Fruit fly (Drosophila melanogaster) whole organism, larva: ENCODE data around the gene Uba4.

Experiments
- noc ChIP-seq: fragments of 200-800 bp; sonication (Bioruptor generic); optimal IDR thresholded peaks from 3 replicates; lab custom pipeline; 2019; ENCODE audit warnings: missing biosample characterization, mild to moderate bottlenecking, missing genetic modification characterization, moderate library complexity

Gene Uba4

dm6 chr2L:8517256-8517694, at the start of gene Uba4, which contains the start of gene mRpL51:
Gene Uba4, plus strand, starts transcription at chr2L:8517411.
Gene mRpL51, minus strand, starts transcription at chr2L:8517380.
- TF ChIP-seq noc (tag; lab: Kevin White, UChicago): peak; percentile 62

dm6 chr2L:8468929-8469681, 48.1 kb upstream of the Uba4 start:
- no peak for TF ChIP-seq noc (tag; lab: Kevin White, UChicago)

- TF ChIP-seq noc (tag; lab: Kevin White, UChicago): no peak
These were observed 45.5 kb upstream of the Uba4 start for dm6 chr2L:8471667-8472066.

dm6 chr2L:8473448-8473847, 43.8 kb upstream of the Uba4 start:
- no peak for TF ChIP-seq noc (tag; lab: Kevin White, UChicago)

dm6 chr2L:8477049-8477448, 40.2 kb upstream of the Uba4 start, which contains the start of gene CheA29a:
Gene CheA29a, plus strand, starts transcription at chr2L:8477349.
- TF ChIP-seq noc (tag; lab: Kevin White, UChicago): no peak

- TF ChIP-seq noc (tag; lab: Kevin White, UChicago): no peak
These were observed 39.2 kb upstream of the Uba4 start for dm6 chr2L:8477971-8478370.

dm6 chr2L:8478379-8478778, 38.8 kb upstream of the Uba4 start:
- no peak for TF ChIP-seq noc (tag; lab: Kevin White, UChicago)

dm6 chr2L:8478911-8479706, 38.1 kb upstream of the Uba4 start:
- TF ChIP-seq noc (tag; lab: Kevin White, UChicago): no peak

dm6 chr2L:8480825-8481224, 36.4 kb upstream of the Uba4 start:
- peak; percentile 3 for TF ChIP-seq noc (tag; lab: Kevin White, UChicago)

- TF ChIP-seq noc (tag; lab: Kevin White, UChicago): no peak
These were observed 35.4 kb upstream of the Uba4 start, which contains the start of gene CG43796 for dm6 chr2L:8481623-8482424. Gene CG43796, plus strand, starts transcription at chr2L:8482374.

dm6 chr2L:8485562-8485961, 31.6 kb upstream of the Uba4 start:
- no peak for TF ChIP-seq noc (tag; lab: Kevin White, UChicago)

- TF ChIP-seq noc (tag; lab: Kevin White, UChicago): no peak
These were observed 28.5 kb upstream of the Uba4 start, which contains the start of gene CG13088 for dm6 chr2L:8488735-8489134. Gene CG13088, plus strand, starts transcription at chr2L:8488981.

- TF ChIP-seq noc (tag; lab: Kevin White, UChicago): no peak
These were observed 26.8 kb upstream of the Uba4 start, which contains the start of gene CG43400 for dm6 chr2L:8490439-8490838. Gene CG43400, plus strand, starts transcription at chr2L:8490739.

dm6 chr2L:8496269-8496668, 20.9 kb upstream of the Uba4 start, which contains the start of gene Bace:
Gene Bace, minus strand, starts transcription at chr2L:8496307.
- no peak for TF ChIP-seq noc (tag; lab: Kevin White, UChicago)

dm6 chr2L:8506729-8507128, 10.5 kb upstream of the Uba4 start, which contains the start of gene Dh31:
Gene Dh31, minus strand, starts transcription at chr2L:8506845.
- TF ChIP-seq noc (tag; lab: Kevin White, UChicago): no peak
